Worm (Caenorhabditis elegans) whole organism, L1 larva: ENCODE results near the gene asp-4.

ENCODE experiments used
- alr-1 ChIP-seq: fragments of 200-800 bp; sonication (Bioruptor generic); optimal IDR thresholded peaks from 2 replicates; lab custom pipeline; 2018; ENCODE audit warnings: borderline replicate concordance, mild to moderate bottlenecking, missing genetic modification characterization, missing compliant biosample characterization
- elt-3 ChIP-seq, 6 experiments: fragments of 150-350 bp in 1 of 6; sonication (generic microtip); optimal IDR thresholded peaks; 2 replicates each; lab custom pipeline; 2017 to 2018; ENCODE audit warnings: missing biosample characterization in 6 of 6, missing genetic modification characterization in 6 of 6, inconsistent platforms in 1 of 6
- lin-39 ChIP-seq: fragments of 150-350 bp; optimal IDR thresholded peaks from 2 replicates; lab custom pipeline; 2014; ENCODE audit warnings: missing biosample characterization, missing genetic modification reagents, missing genetic modification characterization
- lsy-2 ChIP-seq, 2 experiments: fragments of 150-350 bp; optimal IDR thresholded peaks; 2 replicates each; lab custom pipeline; 2014; ENCODE audit warnings: missing biosample characterization in 2 of 2, missing genetic modification characterization in 2 of 2
- mdl-1 ChIP-seq, 2 experiments: fragments of 150-350 bp; optimal IDR thresholded peaks; 2 replicates each; lab custom pipeline; 2014 to 2017; ENCODE audit warnings: missing biosample characterization in 2 of 2, missing genetic modification characterization in 2 of 2, inconsistent platforms in 1 of 2
- nhr-20 ChIP-seq: sonication (generic microtip); optimal IDR thresholded peaks from 2 replicates; lab custom pipeline; 2016; ENCODE audit warnings: mild to moderate bottlenecking, missing genetic modification characterization, missing compliant biosample characterization
- nhr-90 ChIP-seq: sonication (generic microtip); optimal IDR thresholded peaks from 2 replicates; lab custom pipeline; 2016; ENCODE audit warnings: mild to moderate bottlenecking, missing genetic modification characterization, missing compliant biosample characterization; ENCODE audit not compliant: poor library complexity
- unc-62 ChIP-seq: fragments of 150-350 bp; optimal IDR thresholded peaks from 2 replicates; lab custom pipeline; 2014; ENCODE audit warnings: missing biosample characterization, missing genetic modification reagents, missing genetic modification characterization
- unc-86 ChIP-seq: sonication (generic microtip); optimal IDR thresholded peaks from 2 replicates; lab custom pipeline; 2016; ENCODE audit warnings: missing genetic modification characterization, missing compliant biosample characterization
- ztf-4 ChIP-seq: fragments of 150-350 bp; optimal IDR thresholded peaks from 2 replicates; lab custom pipeline; 2014; ENCODE audit warnings: missing biosample characterization, missing genetic modification characterization

DNA sequence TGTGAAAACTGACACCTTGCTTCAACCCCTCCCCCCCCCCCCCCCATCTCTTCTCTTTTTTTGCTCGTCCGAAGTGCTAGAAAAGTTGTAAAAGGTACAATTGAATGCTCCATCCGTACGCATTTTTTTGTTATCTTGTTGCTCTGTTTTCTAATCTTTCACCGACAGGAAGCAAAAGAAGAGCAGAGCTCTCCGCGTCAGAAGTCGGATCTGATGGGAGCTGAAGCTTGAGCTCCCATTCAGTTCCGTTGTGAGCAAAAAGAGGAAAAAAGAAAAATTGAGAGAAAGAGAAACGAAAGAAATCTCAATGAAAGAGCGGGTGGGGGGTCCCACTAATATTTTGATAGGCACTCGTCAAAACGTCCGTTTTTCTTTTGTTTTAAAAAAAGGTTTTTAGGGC lies 14.4 kb downstream of the asp-4 start:
- TF ChIP-seq unc-86 (tag; lab: Kevin White, UChicago): no peak
- no peak for TF ChIP-seq nhr-90 (tag; lab: Kevin White, UChicago)
- no peak for TF ChIP-seq nhr-20
- no peak for TF ChIP-seq alr-1 (tag; lab: Kevin White, UChicago)
- no peak for TF ChIP-seq ztf-4
- no peak for TF ChIP-seq unc-62
- no peak for TF ChIP-seq elt-3 (tag; optimal IDR thresholded peaks at IDR 0.05; lab: Kevin White, UChicago)
- no peak for TF ChIP-seq lin-39
- TF ChIP-seq lsy-2 (tag; optimal IDR thresholded peaks at IDR 0.05; lab: Kevin White, UChicago): no peak
- no peak for TF ChIP-seq mdl-1 (tag; optimal IDR thresholded peaks at IDR 0.05; lab: Kevin White, UChicago)
